Worm (Caenorhabditis elegans) whole organism, L3 larva: ENCODE results near the gene R09B5.11.

Source experiments
- aly-2 ChIP-seq: fragments of 150-350 bp; optimal IDR thresholded peaks from 2 replicates; lab custom pipeline; 2014; ENCODE audit warnings: missing biosample characterization, missing genetic modification characterization
- egl-5 ChIP-seq: fragments of 150-350 bp; optimal IDR thresholded peaks from 2 replicates; lab custom pipeline; 2017; ENCODE audit warnings: missing biosample characterization, missing genetic modification reagents, missing genetic modification characterization, inconsistent platforms
- fkh-10 ChIP-seq: sonication (generic microtip); optimal IDR thresholded peaks from 2 replicates; lab custom pipeline; 2017; ENCODE audit warnings: missing biosample characterization, missing genetic modification reagents, missing genetic modification characterization
- fkh-2 ChIP-seq: fragments of 150-350 bp; optimal IDR thresholded peaks from 2 replicates; lab custom pipeline; 2014; ENCODE audit warnings: missing biosample characterization, missing genetic modification reagents, missing genetic modification characterization
- jun-1 ChIP-seq: fragments of 150-350 bp; optimal IDR thresholded peaks from 2 replicates; lab custom pipeline; 2014; ENCODE audit warnings: missing biosample characterization, missing genetic modification reagents, missing genetic modification characterization
- lin-15B ChIP-seq: fragments of 150-350 bp; optimal IDR thresholded peaks from 2 replicates; lab custom pipeline; 2014; ENCODE audit warnings: missing biosample characterization, missing genetic modification characterization
- lin-39 ChIP-seq: fragments of 150-350 bp; optimal IDR thresholded peaks from 2 replicates; lab custom pipeline; 2018; ENCODE audit warnings: missing biosample characterization, missing genetic modification reagents, missing genetic modification characterization
- mdl-1 ChIP-seq: fragments of 150-350 bp; optimal IDR thresholded peaks from 2 replicates; lab custom pipeline; 2014; ENCODE audit warnings: missing biosample characterization, missing genetic modification characterization
- nhr-11 ChIP-seq: fragments of 150-350 bp; optimal IDR thresholded peaks from 2 replicates; lab custom pipeline; 2014; ENCODE audit warnings: missing biosample characterization, missing genetic modification characterization
- nhr-43 ChIP-seq: sonication (generic microtip); optimal IDR thresholded peaks from 2 replicates; lab custom pipeline; 2016; ENCODE audit warnings: mild to moderate bottlenecking, missing genetic modification characterization, missing compliant biosample characterization; ENCODE audit not compliant: poor library complexity, severe bottlenecking
- nhr-77 ChIP-seq: fragments of 150-350 bp; optimal IDR thresholded peaks from 2 replicates; lab custom pipeline; 2014; ENCODE audit warnings: missing biosample characterization, missing genetic modification characterization
- unc-62 ChIP-seq: fragments of 150-350 bp; sonication (generic microtip); optimal IDR thresholded peaks from 4 replicates; lab custom pipeline; 2014; ENCODE audit warnings: missing biosample characterization, missing genetic modification reagents, missing genetic modification characterization

Gene R09B5.11

DNA sequence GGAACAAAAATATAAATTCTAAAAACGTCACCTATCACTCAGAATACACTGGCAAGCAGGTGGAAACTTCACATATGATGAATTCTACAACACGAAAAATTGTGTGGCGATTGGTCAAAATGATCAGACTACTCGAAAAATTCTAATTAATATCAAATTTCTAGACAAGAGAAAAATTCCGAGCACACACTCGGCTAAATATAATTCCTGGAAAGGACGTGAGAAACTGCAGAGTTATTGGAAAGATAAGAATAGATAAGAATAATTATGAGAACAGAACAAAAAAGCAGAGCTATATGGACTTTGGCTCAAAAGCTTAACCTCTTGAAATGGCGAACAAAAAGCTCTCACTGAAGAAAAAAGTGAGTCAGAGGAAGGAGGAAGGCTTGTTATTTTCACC lies 48.3 kb downstream of the R09B5.11 start:
- TF ChIP-seq lin-39 (tag; lab: Kevin White, UChicago) (no peak), fkh-2 (tag; lab: Kevin White, UChicago) (no peak), lin-15B (tag; lab: Kevin White, UChicago) (no peak), jun-1 (tag; lab: Kevin White, UChicago) (no peak), unc-62 (GFP tag; lab: Kevin White, UChicago) (no peak), fkh-10 (no peak), nhr-77 (tag; lab: Kevin White, UChicago) (no peak), aly-2 (no peak)
- TF ChIP-seq, all 47 proteins: peak for 0

DNA sequence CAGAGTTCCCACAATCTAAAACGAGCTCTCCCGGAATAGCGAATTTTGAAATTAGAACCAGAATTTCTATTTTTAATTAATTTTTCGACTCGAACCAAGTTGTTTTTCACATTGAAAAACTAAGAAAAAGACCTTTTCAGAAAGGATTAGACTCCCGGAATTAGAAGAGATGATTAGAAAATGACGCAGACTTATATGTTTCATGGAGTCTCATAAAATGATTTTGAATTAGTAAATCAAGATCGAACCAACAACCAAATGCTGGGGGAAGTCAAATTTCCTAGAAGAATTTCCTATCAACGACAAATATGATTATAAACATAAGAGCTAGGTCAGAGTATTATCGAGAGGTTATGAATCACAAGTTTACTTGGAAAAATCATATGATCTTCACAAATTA lies 49.6 kb downstream of the R09B5.11 start:
- TF ChIP-seq nhr-11 (tag; lab: Kevin White, UChicago): no peak
- no peak for TF ChIP-seq nhr-43 (tag; lab: Kevin White, UChicago)
- TF ChIP-seq egl-5: no peak
- TF ChIP-seq mdl-1 (tag; lab: Kevin White, UChicago): no peak
- TF ChIP-seq fkh-2 (tag; lab: Kevin White, UChicago): no peak
- no peak for TF ChIP-seq fkh-10
